Fruit fly (Drosophila melanogaster) whole organism, embryonic: ENCODE data around the gene sro.
A peak's percentile ranks its signal among the peaks of the same experiment; 100 is the strongest.

Experiments
- B-H1 ChIP-seq: fragments of 200-800 bp; sonication (Bioruptor generic); IDR thresholded peaks from 3 replicates; pipeline ENCODE4 v1.3.6; 2022; ENCODE audit warnings: missing biosample characterization, missing genetic modification characterization
- Blimp-1 ChIP-seq: fragments of 200-800 bp; sonication (Bioruptor generic); optimal IDR thresholded peaks from 3 replicates; lab custom pipeline; 2018; ENCODE audit warnings: missing biosample characterization, missing genetic modification characterization, mild to moderate bottlenecking, moderate library complexity, missing genetic modification reagents
- CG11093 ChIP-seq: fragments of 200-800 bp; sonication (Bioruptor generic); IDR thresholded peaks from 3 replicates; pipeline ENCODE4 v1.3.6; 2022; ENCODE audit warnings: missing biosample characterization, missing genetic modification characterization
- CG11456 ChIP-seq: fragments of 200-800 bp; sonication (Bioruptor generic); IDR thresholded peaks from 3 replicates; pipeline ENCODE4 v1.3.6; 2022; ENCODE audit warnings: missing biosample characterization, missing genetic modification characterization
- CG12071 ChIP-seq: fragments of 200-800 bp; sonication (Bioruptor generic); optimal IDR thresholded peaks from 3 replicates; lab custom pipeline; 2018; ENCODE audit warnings: missing biosample characterization, mild to moderate bottlenecking, missing genetic modification characterization
- CG1233 ChIP-seq: fragments of 200-800 bp; sonication (Bioruptor generic); optimal IDR thresholded peaks from 4 replicates; lab custom pipeline; 2018; ENCODE audit warnings: missing biosample characterization, mild to moderate bottlenecking, missing genetic modification characterization
- CG12942 ChIP-seq: fragments of 200-800 bp; sonication (Bioruptor generic); optimal IDR thresholded peaks from 3 replicates; lab custom pipeline; 2016; ENCODE audit warnings: missing biosample characterization, missing genetic modification characterization
- CG13287 ChIP-seq: fragments of 200-800 bp; sonication (Bioruptor generic); IDR thresholded peaks from 2 replicates; pipeline ENCODE4 v1.3.6; 2022; ENCODE audit warnings: missing biosample characterization, missing genetic modification characterization; ENCODE audit not compliant: partially characterized antibody
- CG15514 ChIP-seq: fragments of 200-800 bp; sonication (Bioruptor generic); optimal IDR thresholded peaks from 3 replicates; lab custom pipeline; 2017; ENCODE audit warnings: missing biosample characterization, missing genetic modification characterization, mild to moderate bottlenecking, moderate library complexity, missing genetic modification reagents
- CG1647 ChIP-seq: fragments of 200-800 bp; sonication (Bioruptor generic); optimal IDR thresholded peaks from 3 replicates; lab custom pipeline; 2016; ENCODE audit warnings: missing biosample characterization, missing genetic modification characterization
- CG16815 ChIP-seq: fragments of 200-800 bp; sonication (Bioruptor generic); optimal IDR thresholded peaks from 3 replicates; lab custom pipeline; 2017; ENCODE audit warnings: missing biosample characterization, mild to moderate bottlenecking, missing genetic modification characterization
- CG18262 ChIP-seq: fragments of 200-800 bp; optimal IDR thresholded peaks from 3 replicates; lab custom pipeline; 2019; ENCODE audit warnings: missing biosample characterization, mild to moderate bottlenecking, missing genetic modification characterization, moderate library complexity
- CG18476 ChIP-seq: fragments of 200-800 bp; sonication (Bioruptor generic); optimal IDR thresholded peaks from 2 replicates; lab custom pipeline; 2016; ENCODE audit warnings: missing biosample characterization, mild to moderate bottlenecking, missing genetic modification characterization
- CG18619 ChIP-seq: fragments of 200-800 bp; sonication (Bioruptor generic); optimal IDR thresholded peaks from 3 replicates; lab custom pipeline; 2017; ENCODE audit warnings: missing biosample characterization, mild to moderate bottlenecking, missing genetic modification characterization
- CG2875 ChIP-seq: fragments of 200-800 bp; sonication (Bioruptor generic); optimal IDR thresholded peaks from 2 replicates; lab custom pipeline; 2017; ENCODE audit warnings: missing biosample characterization, mild to moderate bottlenecking, missing genetic modification characterization, missing genetic modification reagents
- CG31224 ChIP-seq: fragments of 200-800 bp; sonication (Bioruptor generic); IDR thresholded peaks from 2 replicates; pipeline ENCODE4 v1.3.6; 2022; ENCODE audit warnings: missing biosample characterization, missing genetic modification characterization
- CG5180 ChIP-seq: fragments of 200-800 bp; sonication (Bioruptor generic); optimal IDR thresholded peaks from 3 replicates; lab custom pipeline; 2017; ENCODE audit warnings: missing biosample characterization, missing genetic modification characterization, mild to moderate bottlenecking, moderate library complexity, missing genetic modification reagents
- CG6654 ChIP-seq: fragments of 200-800 bp; sonication (Bioruptor generic); optimal IDR thresholded peaks from 2 replicates; lab custom pipeline; 2017; ENCODE audit warnings: missing biosample characterization, mild to moderate bottlenecking, missing genetic modification characterization
- CG7839 ChIP-seq: fragments of 200-800 bp; sonication (Bioruptor generic); optimal IDR thresholded peaks from 3 replicates; lab custom pipeline; 2018; ENCODE audit warnings: missing biosample characterization, mild to moderate bottlenecking, missing genetic modification characterization, moderate library complexity
- CG9215 ChIP-seq: fragments of 200-800 bp; sonication (Bioruptor generic); IDR thresholded peaks from 2 replicates; pipeline ENCODE4 v1.3.6; 2022; ENCODE audit warnings: missing biosample characterization, missing genetic modification characterization
- CG9797 ChIP-seq: fragments of 200-800 bp; sonication (Bioruptor generic); optimal IDR thresholded peaks from 3 replicates; lab custom pipeline; 2018; ENCODE audit warnings: missing biosample characterization, mild to moderate bottlenecking, missing genetic modification characterization
- D ChIP-seq, 2 experiments: fragments of 200-800 bp in 1 of 2; fragments of >200 bp in 1 of 2; sonication (Bioruptor generic) in 1 of 2; optimal IDR thresholded peaks; 2 replicates in 1 of 2; 3 replicates in 1 of 2; lab custom pipeline; 2017; ENCODE audit warnings: mild to moderate bottlenecking in 1 of 2, missing biosample characterization in 1 of 2, missing genetic modification characterization in 1 of 2, missing genetic modification reagents in 1 of 2
- Hr3 ChIP-seq: fragments of 200-800 bp; sonication (Bioruptor generic); optimal IDR thresholded peaks from 3 replicates; lab custom pipeline; 2016; ENCODE audit warnings: missing biosample characterization, missing genetic modification characterization
- Med ChIP-seq: fragments of 200-800 bp; sonication (Bioruptor generic); peaks from one replicate; lab custom pipeline; 2016; ENCODE audit warnings: missing biosample characterization, missing genetic modification characterization, mild to moderate bottlenecking, inconsistent platforms, moderate library complexity
- Myb ChIP-seq: fragments of 200-800 bp; sonication (Bioruptor generic); optimal IDR thresholded peaks from 2 replicates; lab custom pipeline; 2016; ENCODE audit warnings: missing biosample characterization, missing genetic modification characterization
- Opbp ChIP-seq: fragments of 200-800 bp; sonication (Bioruptor generic); IDR thresholded peaks from 3 replicates; pipeline ENCODE4 v1.3.6; 2022; ENCODE audit warnings: missing biosample characterization, missing genetic modification characterization; ENCODE audit not compliant: partially characterized antibody
- Optix ChIP-seq: fragments of 200-800 bp; sonication (Bioruptor generic); IDR thresholded peaks from 3 replicates; pipeline ENCODE4 v1.3.6; 2022; ENCODE audit warnings: missing biosample characterization, missing genetic modification characterization
- Rx ChIP-seq: fragments of 200-800 bp; sonication (Bioruptor generic); IDR thresholded peaks from 2 replicates; pipeline ENCODE4 v1.3.6; 2022; ENCODE audit warnings: missing biosample characterization, missing genetic modification characterization
- Sox100B ChIP-seq: fragments of 200-800 bp; sonication (Bioruptor generic); optimal IDR thresholded peaks from 3 replicates; lab custom pipeline; 2018; ENCODE audit warnings: missing biosample characterization, mild to moderate bottlenecking, missing genetic modification characterization
- Stat92E ChIP-seq, 3 experiments: fragments of >200 bp in 2 of 3; fragments of 200-800 bp in 1 of 3; sonication (Bioruptor generic) in 1 of 3; optimal IDR thresholded peaks; 2 replicates each; lab custom pipeline; 2017 to 2019; ENCODE audit warnings: missing biosample characterization in 3 of 3, missing genetic modification characterization in 3 of 3, mild to moderate bottlenecking in 1 of 3, moderate library complexity in 1 of 3
- amos ChIP-seq: fragments of 200-800 bp; sonication (Bioruptor generic); IDR thresholded peaks from 2 replicates; pipeline ENCODE4 v1.3.6; 2022; ENCODE audit warnings: missing biosample characterization, missing genetic modification characterization; ENCODE audit not compliant: partially characterized antibody
- ase ChIP-seq: fragments of 200-800 bp; sonication (Bioruptor generic); IDR thresholded peaks from 3 replicates; pipeline ENCODE4 v1.3.6; 2022; ENCODE audit warnings: missing biosample characterization, missing genetic modification characterization
- ato ChIP-seq: fragments of 200-800 bp; sonication (Bioruptor generic); IDR thresholded peaks from 2 replicates; pipeline ENCODE4 v1.3.6; 2022; ENCODE audit warnings: missing biosample characterization, missing genetic modification characterization; ENCODE audit not compliant: partially characterized antibody
- chm ChIP-seq: fragments of 200-800 bp; sonication (Bioruptor generic); IDR thresholded peaks from 2 replicates; pipeline ENCODE4 v1.3.6; 2022; ENCODE audit warnings: missing biosample characterization, missing genetic modification characterization
- da ChIP-seq: fragments of 200-800 bp; sonication (Bioruptor generic); optimal IDR thresholded peaks from 2 replicates; lab custom pipeline; 2016; ENCODE audit warnings: missing biosample characterization, missing genetic modification characterization
- gro ChIP-seq: fragments of 200-800 bp; sonication (Bioruptor generic); optimal IDR thresholded peaks from 2 replicates; lab custom pipeline; 2016; ENCODE audit warnings: missing biosample characterization, missing genetic modification characterization
- kni ChIP-seq: fragments of 200-800 bp; sonication (Bioruptor generic); optimal IDR thresholded peaks from 3 replicates; lab custom pipeline; 2017; ENCODE audit warnings: mild to moderate bottlenecking, missing biosample characterization, missing genetic modification reagents, missing genetic modification characterization
- oc ChIP-seq: fragments of 200-800 bp; sonication (Bioruptor generic); optimal IDR thresholded peaks from 2 replicates; lab custom pipeline; 2018; ENCODE audit warnings: missing biosample characterization, mild to moderate bottlenecking, missing genetic modification characterization, moderate library complexity
- pita ChIP-seq: fragments of 200-800 bp; sonication (Bioruptor generic); optimal IDR thresholded peaks from 2 replicates; lab custom pipeline; 2017; ENCODE audit warnings: missing biosample characterization, mild to moderate bottlenecking, missing genetic modification characterization
- rib ChIP-seq: fragments of 200-800 bp; sonication (Bioruptor generic); IDR thresholded peaks from 2 replicates; pipeline ENCODE4 v1.3.6; 2022; ENCODE audit warnings: missing biosample characterization, missing genetic modification characterization
- row ChIP-seq: fragments of 200-800 bp; sonication (Bioruptor generic); IDR thresholded peaks from 3 replicates; pipeline ENCODE4 v1.3.6; 2022; ENCODE audit warnings: missing biosample characterization, missing genetic modification characterization
- sens ChIP-seq: fragments of 200-800 bp; sonication (Bioruptor generic); peaks from one replicate; lab custom pipeline; 2016; ENCODE audit warnings: missing biosample characterization, missing genetic modification characterization
- shn ChIP-seq: fragments of 200-800 bp; sonication (Bioruptor generic); optimal IDR thresholded peaks from 3 replicates; lab custom pipeline; 2016; ENCODE audit warnings: missing biosample characterization, missing genetic modification characterization
- sima ChIP-seq: fragments of 200-800 bp; sonication (Bioruptor generic); optimal IDR thresholded peaks from 2 replicates; lab custom pipeline; 2016; ENCODE audit warnings: missing biosample characterization, missing genetic modification characterization
- sisA ChIP-seq: fragments of 200-800 bp; sonication (Bioruptor generic); IDR thresholded peaks from 2 replicates; pipeline ENCODE4 v1.3.6; 2022; ENCODE audit warnings: missing biosample characterization, missing genetic modification characterization
- sr ChIP-seq: fragments of 200-800 bp; sonication (Bioruptor generic); IDR thresholded peaks from 3 replicates; pipeline ENCODE4 v1.3.6; 2022; ENCODE audit warnings: missing biosample characterization, missing genetic modification characterization
- twi ChIP-seq: fragments of 200-800 bp; optimal IDR thresholded peaks from 2 replicates; lab custom pipeline; 2019; ENCODE audit warnings: missing biosample characterization, mild to moderate bottlenecking, missing genetic modification characterization, moderate library complexity
- usp ChIP-seq: fragments of >200 bp; optimal IDR thresholded peaks from 2 replicates; lab custom pipeline; 2017; ENCODE audit warnings: missing biosample characterization, missing genetic modification characterization
- wdn ChIP-seq: fragments of 200-800 bp; sonication (Bioruptor generic); IDR thresholded peaks from 2 replicates; pipeline ENCODE4 v1.3.6; 2022; ENCODE audit warnings: missing biosample characterization, missing genetic modification characterization

The sro gene

DNA sequence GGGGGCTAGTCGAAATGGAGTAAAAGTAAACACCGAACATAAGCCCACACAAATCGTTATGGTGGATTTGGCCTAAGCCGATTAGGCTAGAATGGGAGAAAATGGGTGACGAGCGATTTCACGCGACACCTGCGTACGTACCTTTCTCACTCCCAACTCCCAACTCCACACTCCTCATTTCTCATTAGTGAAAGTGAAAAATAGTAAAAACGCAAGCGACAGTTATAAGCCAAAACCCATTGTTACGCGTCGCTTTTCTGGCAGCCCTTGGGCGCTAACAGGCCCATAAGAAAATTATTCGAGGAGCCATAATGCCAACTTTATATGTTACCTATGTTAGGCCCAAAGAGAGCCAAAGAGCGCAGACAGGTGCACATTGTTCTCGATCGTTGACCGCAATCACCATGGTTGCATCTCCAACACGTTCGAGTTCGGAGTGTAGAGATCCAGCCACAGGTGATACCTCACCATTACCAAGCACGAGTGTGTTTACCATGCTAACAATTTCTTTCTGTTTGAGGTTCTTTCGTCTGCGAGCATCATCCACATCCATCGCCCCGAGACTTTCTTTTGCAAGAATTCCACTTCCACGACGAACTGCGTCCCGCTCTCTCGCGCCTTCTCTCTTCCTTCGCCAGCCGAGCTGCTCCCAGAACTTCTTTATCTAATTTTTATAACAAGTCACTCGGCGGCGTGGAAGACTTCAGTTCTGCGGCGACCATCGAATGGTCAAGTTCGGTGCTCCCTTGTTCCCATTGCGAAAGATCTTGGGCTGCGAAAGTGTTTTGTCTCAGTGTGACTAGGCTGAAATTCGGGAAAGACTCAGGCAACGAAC lies 24.3 kb downstream of the sro start, which contains the start of gene neo:
TSS of gene neo (plus strand) at position 698 of the 835 bp plus-strand sequence.
- no peak for TF ChIP-seq sima
- no peak for TF ChIP-seq Optix (GFP tag; lab: Robert Waterston, UW)
- TF ChIP-seq pita = no peak
- 0 out of 2 replicates have a peak, but pooled peaks have one; percentile 11 for TF ChIP-seq ato (GFP tag; lab: Robert Waterston, UW)
- no peak for TF ChIP-seq chm (GFP tag; lab: Robert Waterston, UW)
- no peak for TF ChIP-seq CG15514 (GFP tag; lab: Kevin White, UChicago)
- no peak for TF ChIP-seq rib
- TF ChIP-seq CG5180 = peak; percentile 96
- no peak for TF ChIP-seq Hr3 (GFP tag; lab: Kevin White, UChicago)
- TF ChIP-seq usp (GFP tag; lab: Kevin White, UChicago) = no peak
- no peak for TF ChIP-seq B-H1 (GFP tag; lab: Robert Waterston, UW)
- no peak for TF ChIP-seq ase
- TF ChIP-seq amos (GFP tag; lab: Robert Waterston, UW) = no peak
- no peak for TF ChIP-seq gro (GFP tag; lab: Kevin White, UChicago)
- no peak for TF ChIP-seq CG18476
- no peak for TF ChIP-seq CG1233 (GFP tag; lab: Kevin White, UChicago)
- no peak for TF ChIP-seq Rx
- no peak for TF ChIP-seq shn (GFP tag; lab: Kevin White, UChicago)
- no peak for TF ChIP-seq row (GFP tag; lab: Robert Waterston, UW)
- peak; percentile 68 for TF ChIP-seq Med (GFP tag; lab: Kevin White, UChicago)
- TF ChIP-seq CG31224 (GFP tag; lab: Robert Waterston, UW) = no peak
- TF ChIP-seq CG13287 (GFP tag; lab: Robert Waterston, UW) = no peak
- TF ChIP-seq CG6654 (GFP tag; lab: Kevin White, UChicago) = no peak
- TF ChIP-seq da (GFP tag; lab: Kevin White, UChicago) = no peak
- TF ChIP-seq Sox100B (GFP tag; lab: Kevin White, UChicago) = no peak
- no peak for TF ChIP-seq sr (GFP tag; lab: Robert Waterston, UW)
- TF ChIP-seq oc (tag; lab: Kevin White, UChicago) = peak; percentile 89
- no peak for TF ChIP-seq CG16815 (GFP tag; lab: Kevin White, UChicago)
- TF ChIP-seq CG11456 (GFP tag; lab: Robert Waterston, UW) = no peak
- no peak for TF ChIP-seq CG1647 (GFP tag; lab: Kevin White, UChicago)
- TF ChIP-seq CG12071 (GFP tag; lab: Kevin White, UChicago) = no peak
- no peak for TF ChIP-seq CG18262 (tag; lab: Kevin White, UChicago)
- no peak for TF ChIP-seq CG18619
- no peak for TF ChIP-seq wdn (GFP tag; lab: Robert Waterston, UW)
- no peak for TF ChIP-seq CG2875 (GFP tag; lab: Kevin White, UChicago)
- TF ChIP-seq CG12942 (GFP tag; lab: Kevin White, UChicago) = no peak
- TF ChIP-seq Blimp-1 (GFP tag; lab: Kevin White, UChicago) = peak; percentile 97
- no peak for TF ChIP-seq twi (tag; lab: Kevin White, UChicago)
- no peak for TF ChIP-seq CG9797
- no peak for TF ChIP-seq Myb
- peak in 1 of 3 experiments; percentile 10 for TF ChIP-seq Stat92E (GFP tag; optimal IDR thresholded peaks at IDR 0.05; lab: Kevin White, UChicago)
- no peak for TF ChIP-seq sisA (GFP tag; lab: Robert Waterston, UW)
- TF ChIP-seq CG9215 (GFP tag; lab: Robert Waterston, UW) = no peak
- no peak for TF ChIP-seq CG11093 (GFP tag; lab: Robert Waterston, UW)
- TF ChIP-seq Opbp (GFP tag; lab: Robert Waterston, UW) = no peak
- peak; percentile 44 for TF ChIP-seq sens (GFP tag; lab: Kevin White, UChicago)
- TF ChIP-seq D (optimal IDR thresholded peaks at IDR 0.05; lab: Kevin White, UChicago) = peak; percentile 22
- no peak for TF ChIP-seq D (GFP tag; optimal IDR thresholded peaks at IDR 0.05; lab: Kevin White, UChicago)
- peak; percentile 33 for TF ChIP-seq kni (GFP tag; lab: Kevin White, UChicago)
- no peak for TF ChIP-seq CG7839 (tag; lab: Kevin White, UChicago)
